Worm (Caenorhabditis elegans) whole organism, young adult: ENCODE results near the gene bpl-1.

Experiments used
- B0035.1 ChIP-seq: sonication (generic microtip); optimal IDR thresholded peaks from 2 replicates; lab custom pipeline; 2016; ENCODE audit warnings: missing genetic modification characterization, mild to moderate bottlenecking, missing compliant biosample characterization, missing genotype, missing genetic modification reagents
- B0261.1 ChIP-seq: sonication (generic microtip); optimal IDR thresholded peaks from 2 replicates; lab custom pipeline; 2016; ENCODE audit warnings: mild to moderate bottlenecking, missing genetic modification characterization, moderate library complexity, missing compliant biosample characterization
- D2030.7 ChIP-seq: fragments of 200-800 bp; sonication (Bioruptor generic); IDR thresholded peaks from 2 replicates; pipeline ENCODE4 v1.3.6; 2022; ENCODE audit warnings: missing genetic modification reagents, missing genetic modification characterization, missing compliant biosample characterization
- F10E7.11 ChIP-seq: sonication (generic microtip); optimal IDR thresholded peaks from 2 replicates; lab custom pipeline; 2017; ENCODE audit warnings: mild to moderate bottlenecking, missing genetic modification characterization, moderate library complexity, missing compliant biosample characterization
- F23B12.7 ChIP-seq: sonication (generic microtip); optimal IDR thresholded peaks from 2 replicates; lab custom pipeline; 2017; ENCODE audit warnings: missing genetic modification characterization, mild to moderate bottlenecking, missing compliant biosample characterization, antibody characterized with exemption, moderate library complexity; ENCODE audit not compliant: insufficient read depth
- F33H1.4 ChIP-seq: fragments of 200-800 bp; sonication (Bioruptor generic); IDR thresholded peaks from 2 replicates; pipeline ENCODE4 v1.3.6; 2022; ENCODE audit warnings: missing genetic modification reagents, missing genetic modification characterization, missing compliant biosample characterization
- F37B4.10 ChIP-seq: fragments of 200-800 bp; sonication (Bioruptor generic); IDR thresholded peaks from 2 replicates; pipeline ENCODE4 v1.3.6; 2022; ENCODE audit warnings: missing genetic modification characterization, missing compliant biosample characterization
- F49E8.2 ChIP-seq: sonication (generic microtip); optimal IDR thresholded peaks from 3 replicates; lab custom pipeline; 2017; ENCODE audit warnings: missing genetic modification characterization, mild to moderate bottlenecking, missing compliant biosample characterization, antibody characterized with exemption, moderate library complexity; ENCODE audit not compliant: insufficient read depth
- F57A8.1 ChIP-seq: fragments of 200-800 bp; sonication (Bioruptor generic); optimal IDR thresholded peaks from 2 replicates; lab custom pipeline; 2018; ENCODE audit warnings: mild to moderate bottlenecking, missing genetic modification characterization, moderate library complexity, missing compliant biosample characterization
- T07F8.4 ChIP-seq: sonication (generic microtip); optimal IDR thresholded peaks from 2 replicates; lab custom pipeline; 2016; ENCODE audit warnings: mild to moderate bottlenecking, missing genetic modification characterization, moderate library complexity, missing compliant biosample characterization
- Y53G8AR.9 ChIP-seq: fragments of 200-800 bp; sonication (Bioruptor generic); conservative IDR thresholded peaks from 2 replicates; pipeline ENCODE4 v1.3.6; 2022; ENCODE audit warnings: missing genetic modification reagents, missing genetic modification characterization, missing compliant biosample characterization
- Y56A3A.18 ChIP-seq: fragments of 200-800 bp; sonication (Bioruptor generic); IDR thresholded peaks from 2 replicates; pipeline ENCODE4 v1.3.6; 2022; ENCODE audit warnings: missing genetic modification reagents, missing genetic modification characterization, missing compliant biosample characterization
- Y79H2A.3 ChIP-seq: fragments of 200-800 bp; sonication (Bioruptor generic); conservative IDR thresholded peaks from 2 replicates; pipeline ENCODE4 v1.3.6; 2022; ENCODE audit warnings: missing genetic modification reagents, missing genetic modification characterization, missing compliant biosample characterization
- ama-1 ChIP-seq, 3 experiments: fragments of 150-350 bp in 1 of 3; sonication (generic microtip) in 2 of 3; optimal IDR thresholded peaks; 2 replicates each; lab custom pipeline; 2014 to 2018; ENCODE audit warnings: missing biosample characterization in 2 of 3, missing genetic modification characterization in 2 of 3, missing genetic modification reagents in 2 of 3
- aptf-3 ChIP-seq: fragments of 200-800 bp; sonication (Bioruptor generic); IDR thresholded peaks from 2 replicates; pipeline ENCODE4 v1.3.6; 2022; ENCODE audit warnings: missing genetic modification characterization, missing compliant biosample characterization
- atf-7 ChIP-seq: sonication (generic microtip); optimal IDR thresholded peaks from 2 replicates; lab custom pipeline; 2017; ENCODE audit warnings: mild to moderate bottlenecking, missing genetic modification characterization, missing compliant biosample characterization
- attf-3 ChIP-seq: fragments of 200-800 bp; sonication (Bioruptor generic); conservative IDR thresholded peaks from 2 replicates; pipeline ENCODE4 v1.3.6; 2022; ENCODE audit warnings: missing genetic modification reagents, missing genetic modification characterization, missing compliant biosample characterization
- attf-5 ChIP-seq: fragments of 200-800 bp; sonication (Bioruptor generic); optimal IDR thresholded peaks from 2 replicates; lab custom pipeline; 2018; ENCODE audit warnings: mild to moderate bottlenecking, missing genetic modification characterization, missing compliant biosample characterization
- attf-6 ChIP-seq: fragments of 200-800 bp; sonication (Bioruptor generic); IDR thresholded peaks from 2 replicates; pipeline ENCODE4 v1.3.6; 2022; ENCODE audit warnings: missing genetic modification reagents, missing genetic modification characterization, missing compliant biosample characterization
- bed-1 ChIP-seq: fragments of 200-800 bp; sonication (Bioruptor generic); IDR thresholded peaks from 2 replicates; pipeline ENCODE4 v1.3.6; 2022; ENCODE audit warnings: missing genetic modification reagents, missing genetic modification characterization, missing compliant biosample characterization
- ceh-58 ChIP-seq: fragments of 200-800 bp; sonication (Bioruptor generic); IDR thresholded peaks from 2 replicates; pipeline ENCODE4 v1.3.6; 2022; ENCODE audit warnings: missing genetic modification characterization, missing compliant biosample characterization
- chd-7 ChIP-seq: sonication (generic microtip); optimal IDR thresholded peaks from 2 replicates; lab custom pipeline; 2016; ENCODE audit warnings: mild to moderate bottlenecking, missing genetic modification characterization, moderate library complexity, missing compliant biosample characterization
- die-1 ChIP-seq: sonication (generic microtip); optimal IDR thresholded peaks from 2 replicates; lab custom pipeline; 2016; ENCODE audit warnings: missing genotype, mild to moderate bottlenecking, missing genetic modification characterization, missing compliant biosample characterization
- dpff-1 ChIP-seq: sonication (generic microtip); optimal IDR thresholded peaks from 2 replicates; lab custom pipeline; 2017; ENCODE audit warnings: mild to moderate bottlenecking, missing genetic modification characterization, missing compliant biosample characterization
- him-1 ChIP-seq: sonication (generic microtip); optimal IDR thresholded peaks from 2 replicates; lab custom pipeline; 2016; ENCODE audit warnings: missing genotype, missing genetic modification reagents, missing genetic modification characterization, missing compliant biosample characterization
- hlh-26 ChIP-seq: fragments of 200-800 bp; sonication (Bioruptor generic); conservative IDR thresholded peaks from 2 replicates; pipeline ENCODE4 v1.3.6; 2022; ENCODE audit warnings: missing genetic modification reagents, missing genetic modification characterization, missing compliant biosample characterization
- lag-1 ChIP-seq: fragments of 200-800 bp; sonication (Bioruptor generic); IDR thresholded peaks from 2 replicates; pipeline ENCODE4 v1.3.6; 2022; ENCODE audit warnings: missing genetic modification reagents, missing genetic modification characterization, missing compliant biosample characterization
- let-526 ChIP-seq: fragments of 200-800 bp; sonication (Bioruptor generic); IDR thresholded peaks from 2 replicates; pipeline ENCODE4 v1.3.6; 2022; ENCODE audit warnings: missing genetic modification reagents, missing genetic modification characterization, missing compliant biosample characterization
- lin-35 ChIP-seq, 3 experiments: fragments of 150-350 bp in 2 of 3; sonication (generic microtip) in 1 of 3; optimal IDR thresholded peaks; 2 replicates each; lab custom pipeline; 2014 to 2018; ENCODE audit warnings: missing biosample characterization in 3 of 3, missing genetic modification characterization in 3 of 3, missing genetic modification reagents in 3 of 3
- lin-40 ChIP-seq: sonication (generic microtip); optimal IDR thresholded peaks from 2 replicates; lab custom pipeline; 2016; ENCODE audit warnings: missing genetic modification characterization, mild to moderate bottlenecking, missing compliant biosample characterization, missing genotype, missing genetic modification reagents
- lin-54 ChIP-seq: fragments of 200-800 bp; sonication (Bioruptor generic); optimal IDR thresholded peaks from 2 replicates; lab custom pipeline; 2018; ENCODE audit warnings: mild to moderate bottlenecking, missing genetic modification characterization, missing compliant biosample characterization
- lsl-1 ChIP-seq: fragments of 200-800 bp; sonication (Bioruptor generic); optimal IDR thresholded peaks from 2 replicates; lab custom pipeline; 2018; ENCODE audit warnings: mild to moderate bottlenecking, missing genetic modification characterization, moderate library complexity, missing compliant biosample characterization
- madf-8 ChIP-seq: fragments of 200-800 bp; sonication (Bioruptor generic); conservative IDR thresholded peaks from 2 replicates; pipeline ENCODE4 v1.3.6; 2022; ENCODE audit warnings: missing genetic modification reagents, missing genetic modification characterization, missing compliant biosample characterization
- mcd-1 ChIP-seq: fragments of 200-800 bp; sonication (Bioruptor generic); IDR thresholded peaks from 2 replicates; pipeline ENCODE4 v1.3.6; 2022; ENCODE audit warnings: missing genetic modification reagents, missing genetic modification characterization, missing compliant biosample characterization
- mes-4 ChIP-seq: sonication (generic microtip); optimal IDR thresholded peaks from 2 replicates; lab custom pipeline; 2016; ENCODE audit warnings: missing genotype, missing genetic modification characterization, missing compliant biosample characterization
- mxl-1 ChIP-seq: sonication (generic microtip); optimal IDR thresholded peaks from 2 replicates; lab custom pipeline; 2016; ENCODE audit warnings: missing genetic modification characterization, missing compliant biosample characterization
- nhr-27 ChIP-seq: fragments of 200-800 bp; sonication (Bioruptor generic); optimal IDR thresholded peaks from 2 replicates; lab custom pipeline; 2018; ENCODE audit warnings: mild to moderate bottlenecking, missing genetic modification characterization, moderate library complexity, missing compliant biosample characterization
- pbrm-1 ChIP-seq: fragments of 200-800 bp; sonication (Bioruptor generic); IDR thresholded peaks from 2 replicates; pipeline ENCODE4 v1.3.6; 2022; ENCODE audit warnings: missing genetic modification reagents, missing genetic modification characterization, missing compliant biosample characterization
- rpc-1 ChIP-seq, 2 experiments: fragments of 150-350 bp in 1 of 2; sonication (generic microtip) in 1 of 2; optimal IDR thresholded peaks; 2 replicates each; lab custom pipeline; 2014 to 2018; ENCODE audit warnings: missing biosample characterization in 1 of 2, missing genetic modification characterization in 1 of 2, missing genetic modification reagents in 1 of 2, missing genotype in 1 of 2
- sdz-38 ChIP-seq: sonication (generic microtip); optimal IDR thresholded peaks from 2 replicates; lab custom pipeline; 2016; ENCODE audit warnings: missing genotype, missing genetic modification characterization, missing compliant biosample characterization
- tbp1 ChIP-seq: fragments of 200-800 bp; sonication (Bioruptor generic); optimal IDR thresholded peaks from 2 replicates; lab custom pipeline; 2018; ENCODE audit warnings: mild to moderate bottlenecking, missing genetic modification characterization, missing compliant biosample characterization
- tlf-1 ChIP-seq: fragments of 200-800 bp; sonication (Bioruptor generic); optimal IDR thresholded peaks from 2 replicates; lab custom pipeline; 2018; ENCODE audit warnings: mild to moderate bottlenecking, missing genetic modification characterization, missing compliant biosample characterization
- unc-130 ChIP-seq: sonication (generic microtip); optimal IDR thresholded peaks from 2 replicates; lab custom pipeline; 2016; ENCODE audit warnings: missing genetic modification reagents, missing genetic modification characterization, missing compliant biosample characterization
- unc-62 ChIP-seq: fragments of 150-350 bp; optimal IDR thresholded peaks from 2 replicates; lab custom pipeline; 2014; ENCODE audit warnings: missing biosample characterization, missing genetic modification reagents, missing genetic modification characterization
- zfh-2 ChIP-seq: fragments of 200-800 bp; sonication (Bioruptor generic); conservative IDR thresholded peaks from 2 replicates; pipeline ENCODE4 v1.3.6; 2022; ENCODE audit warnings: missing genetic modification reagents, missing genetic modification characterization, missing compliant biosample characterization
- ztf-18 ChIP-seq: sonication (generic microtip); optimal IDR thresholded peaks from 2 replicates; lab custom pipeline; 2016; ENCODE audit warnings: missing genotype, mild to moderate bottlenecking, missing genetic modification characterization, missing compliant biosample characterization

The bpl-1 gene

DNA sequence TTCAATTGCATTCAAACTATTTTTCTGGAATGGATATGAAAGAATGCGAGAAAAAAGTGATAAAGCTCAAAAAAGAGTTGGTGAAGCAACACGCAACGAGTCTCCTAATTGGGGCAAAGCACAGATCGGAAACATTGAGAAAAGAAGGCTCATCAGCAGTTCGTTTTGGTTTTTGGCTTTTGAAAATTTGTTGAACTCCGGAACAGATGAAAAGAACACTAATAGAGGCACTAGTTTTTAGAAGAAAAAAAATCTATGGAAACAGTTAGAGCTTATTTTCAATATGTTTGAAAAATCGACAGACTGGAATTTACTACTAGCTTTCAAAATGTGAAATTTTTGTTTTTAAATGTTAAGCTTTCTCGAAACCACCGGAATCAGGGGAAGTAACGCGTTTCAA is 37.9 kb downstream of the bpl-1 start:
- TF ChIP-seq die-1 = no peak
- TF ChIP-seq bed-1 (GFP tag; lab: Robert Waterston, UW) = no peak
- TF ChIP-seq lin-40 (tag; lab: Kevin White, UChicago) = no peak
- no peak for TF ChIP-seq chd-7

DNA sequence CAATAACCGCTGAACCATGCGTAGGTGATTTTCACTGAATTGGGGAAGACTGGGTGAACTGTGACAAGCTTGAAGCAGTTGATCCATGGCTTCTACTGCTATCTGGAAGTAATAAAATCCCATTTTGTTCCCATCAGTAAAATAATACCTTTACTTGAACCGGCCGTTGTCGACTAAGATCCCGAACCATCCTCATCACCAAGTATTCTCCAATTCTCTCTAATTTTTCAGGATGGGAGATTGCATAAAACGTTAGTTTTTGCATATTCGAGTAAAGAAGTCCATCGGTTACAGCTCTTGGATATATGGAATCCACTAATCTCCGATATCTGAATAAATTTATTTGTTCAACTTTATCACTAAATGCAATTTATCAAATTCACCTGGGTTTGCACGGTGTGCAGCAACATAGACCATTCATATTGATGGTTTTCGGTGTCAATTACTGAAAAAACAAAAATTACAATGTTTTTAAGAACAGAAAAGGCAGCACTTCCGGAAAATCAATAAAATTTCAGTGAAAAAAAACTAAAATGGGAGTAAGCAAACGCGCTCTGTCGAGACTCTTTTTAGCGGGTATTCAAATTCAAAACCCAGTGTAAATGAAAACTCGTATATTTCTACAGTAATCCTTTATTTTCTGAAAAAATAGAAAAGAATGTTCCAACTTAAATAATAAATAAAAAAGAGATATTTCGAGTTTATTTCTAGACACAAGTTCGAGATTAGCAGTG is 46.8 kb downstream of the bpl-1 start, which contains the start of gene efr-3:
efr-3 (minus strand) TSS at position 505 of the 734 bp plus-strand sequence.
- TF ChIP-seq Y56A3A.18 (GFP tag; lab: Robert Waterston, UW) (no peak), F23B12.7 (tag; lab: Kevin White, UChicago) (peak; percentile 92), pbrm-1 (GFP tag; lab: Robert Waterston, UW) (no peak), F57A8.1 (GFP tag; lab: Kevin White, UChicago) (no peak), tbp1 (no peak), F49E8.2 (no peak), chd-7 (no peak), atf-7 (tag; lab: Kevin White, UChicago) (no peak), let-526 (GFP tag; lab: Robert Waterston, UW) (no peak), unc-130 (GFP tag; lab: Kevin White, UChicago) (no peak), nhr-27 (tag; lab: Kevin White, UChicago) (no peak), aptf-3 (GFP tag; lab: Robert Waterston, UW) (no peak), Y53G8AR.9 (GFP tag; lab: Robert Waterston, UW) (no peak), T07F8.4 (tag; lab: Kevin White, UChicago) (no peak), zfh-2 (GFP tag; lab: Robert Waterston, UW) (no peak), F10E7.11 (no peak), unc-62 (GFP tag; lab: Kevin White, UChicago) (no peak), F37B4.10 (no peak), mcd-1 (GFP tag; lab: Robert Waterston, UW) (peak; percentile 88), attf-6 (GFP tag; lab: Robert Waterston, UW) (no peak), hlh-26 (GFP tag; lab: Robert Waterston, UW) (no peak), Y79H2A.3 (GFP tag; lab: Robert Waterston, UW) (no peak), lag-1 (GFP tag; lab: Robert Waterston, UW) (no peak), mxl-1 (tag; lab: Kevin White, UChicago) (no peak), attf-5 (GFP tag; lab: Kevin White, UChicago) (no peak), dpff-1 (tag; lab: Kevin White, UChicago) (no peak), attf-3 (GFP tag; lab: Robert Waterston, UW) (no peak), ceh-58 (GFP tag; lab: Robert Waterston, UW) (no peak), D2030.7 (no peak), ama-1 (optimal IDR thresholded peaks at IDR 0.05; lab: Kevin White, UChicago) (no peak), ama-1 (GFP tag; optimal IDR thresholded peaks at IDR 0.05; lab: Kevin White, UChicago) (no peak), tlf-1 (GFP tag; lab: Kevin White, UChicago) (no peak), lsl-1 (peak; percentile 28), F33H1.4 (no peak), mes-4 (tag; lab: Kevin White, UChicago) (no peak), rpc-1 (optimal IDR thresholded peaks at IDR 0.05; lab: Kevin White, UChicago) (no peak), rpc-1 (tag; optimal IDR thresholded peaks at IDR 0.05; lab: Kevin White, UChicago) (no peak), lin-40 (tag; lab: Kevin White, UChicago) (no peak), lin-54 (GFP tag; lab: Kevin White, UChicago) (peak; percentile 84), him-1 (no peak), B0261.1 (tag; lab: Kevin White, UChicago) (no peak), sdz-38 (tag; lab: Kevin White, UChicago) (no peak), B0035.1 (no peak), madf-8 (GFP tag; lab: Robert Waterston, UW) (no peak), ztf-18 (tag; lab: Kevin White, UChicago) (no peak), lin-35 (GFP tag; optimal IDR thresholded peaks at IDR 0.05; lab: Kevin White, UChicago) (peak in 1 of 3 experiments; percentile 52)
